Fruit fly (Drosophila melanogaster) whole organism, pupa: ENCODE measurements around the gene Dysb.
A peak's percentile ranks its signal among the peaks of the same experiment; 100 is the strongest.

Experiments used
- CG10348 ChIP-seq: fragments of 200-800 bp; sonication (Bioruptor generic); IDR thresholded peaks from 2 replicates; pipeline ENCODE4 v1.3.6; 2022; ENCODE audit warnings: missing biosample characterization, missing genetic modification characterization
- CG13204 ChIP-seq: fragments of 200-800 bp; sonication (Bioruptor generic); optimal IDR thresholded peaks from 2 replicates; lab custom pipeline; 2018; ENCODE audit warnings: missing biosample characterization, mild to moderate bottlenecking, missing genetic modification characterization, moderate library complexity
- CG15710 ChIP-seq: fragments of 200-800 bp; sonication (Bioruptor generic); optimal IDR thresholded peaks from 2 replicates; lab custom pipeline; 2018; ENCODE audit warnings: missing biosample characterization, mild to moderate bottlenecking, missing genetic modification characterization, moderate library complexity
- CG17806 ChIP-seq: fragments of 200-800 bp; sonication (Bioruptor generic); optimal IDR thresholded peaks from 2 replicates; lab custom pipeline; 2018; ENCODE audit warnings: missing biosample characterization, mild to moderate bottlenecking, missing genetic modification characterization, moderate library complexity
- CG34367 ChIP-seq: fragments of 200-800 bp; sonication (Bioruptor generic); optimal IDR thresholded peaks from 2 replicates; lab custom pipeline; 2018; ENCODE audit warnings: missing biosample characterization, mild to moderate bottlenecking, missing genetic modification characterization
- CG8159 ChIP-seq: fragments of 200-800 bp; sonication (Bioruptor generic); optimal IDR thresholded peaks from 3 replicates; lab custom pipeline; 2018; ENCODE audit warnings: missing biosample characterization, mild to moderate bottlenecking, missing genetic modification characterization, moderate library complexity
- EcR ChIP-seq: fragments of 200-800 bp; sonication (Bioruptor generic); optimal IDR thresholded peaks from 3 replicates; lab custom pipeline; 2019; ENCODE audit warnings: missing biosample characterization, missing genetic modification characterization, mild to moderate bottlenecking, moderate library complexity, missing genetic modification reagents
- fd96Ca ChIP-seq: fragments of 200-800 bp; sonication (Bioruptor generic); IDR thresholded peaks from 3 replicates; pipeline ENCODE4 v1.3.6; 2022; ENCODE audit warnings: missing biosample characterization, missing genetic modification characterization
- gl ChIP-seq: fragments of 200-800 bp; sonication (Bioruptor generic); optimal IDR thresholded peaks from 2 replicates; lab custom pipeline; 2018; ENCODE audit warnings: missing biosample characterization, mild to moderate bottlenecking, missing genetic modification characterization

- TF ChIP-seq fd96Ca (peak; percentile 65; the same call in 2 of the 3 replicates), EcR (GFP tag; lab: Kevin White, UChicago) (peak; percentile 70), CG34367 (tag; lab: Kevin White, UChicago) (peak; percentile 99), CG13204 (GFP tag; lab: Kevin White, UChicago) (peak; percentile 94), CG8159 (tag; lab: Kevin White, UChicago) (peak; percentile 98), CG15710 (peak; percentile 99), CG17806 (tag; lab: Kevin White, UChicago) (peak; percentile 99), gl (peak; percentile 90), CG10348 (GFP tag; lab: Robert Waterston, UW) (peak; percentile 69; the same call in 1 of the 2 replicates)
Measured at dm6 chr3L:18890283-18891175, 23.0 kb downstream of the Dysb start, which contains the start of gene CG3961.
